Fruit fly (Drosophila melanogaster) whole organism, larva: ENCODE data around the gene rux.

Experiments
- noc ChIP-seq: fragments of 200-800 bp; sonication (Bioruptor generic); optimal IDR thresholded peaks from 3 replicates; lab custom pipeline; 2019; ENCODE audit warnings: missing biosample characterization, mild to moderate bottlenecking, missing genetic modification characterization, moderate library complexity

Gene rux

dm6 chrX:6037180-6037946 lies at the start of gene rux, which contains the start of gene MCTS1:
rux (minus strand) TSS chrX:6037800.
MCTS1 (plus strand) TSS chrX:6037892.
- peak; percentile 4 for TF ChIP-seq noc (tag; lab: Kevin White, UChicago)

dm6 chrX:6081296-6081695 lies 43.7 kb upstream of the rux start, which contains the start of gene CG4660:
CG4660 (minus strand) TSS chrX:6081372.
- TF ChIP-seq noc (tag; lab: Kevin White, UChicago), result no peak

- TF ChIP-seq noc (tag; lab: Kevin White, UChicago), result no peak
Observed at dm6 chrX:6077686-6078085, 40.1 kb upstream of the rux start, which contains the start of gene CG4666. CG4666 (minus strand) TSS chrX:6077786.

dm6 chrX:6077043-6077547 lies 39.5 kb upstream of the rux start:
- TF ChIP-seq noc (tag; lab: Kevin White, UChicago), result peak; percentile 23

- TF ChIP-seq noc (tag; lab: Kevin White, UChicago), result no peak
Observed at dm6 chrX:6075586-6075985, 38.0 kb upstream of the rux start.

- TF ChIP-seq noc (tag; lab: Kevin White, UChicago), result peak; percentile 16
Observed at dm6 chrX:6074845-6075244, 37.2 kb upstream of the rux start, which contains the start of gene Tsp5D. Tsp5D (minus strand) TSS chrX:6074857.

dm6 chrX:6068714-6069113 lies 31.1 kb upstream of the rux start:
- no peak for TF ChIP-seq noc (tag; lab: Kevin White, UChicago)

- no peak for TF ChIP-seq noc (tag; lab: Kevin White, UChicago)
Observed at dm6 chrX:6067281-6068008, 29.8 kb upstream of the rux start, which contains the start of gene CG5928. CG5928 (plus strand) TSS chrX:6067958.

dm6 chrX:6066316-6066715 lies 28.7 kb upstream of the rux start, which contains the start of gene CG43115:
CG43115 (minus strand) TSS chrX:6066416.
- TF ChIP-seq noc (tag; lab: Kevin White, UChicago), result no peak

- TF ChIP-seq noc (tag; lab: Kevin White, UChicago), result no peak
Observed at dm6 chrX:6064508-6064907, 26.9 kb upstream of the rux start.

dm6 chrX:6062160-6062559 lies 24.6 kb upstream of the rux start:
- TF ChIP-seq noc (tag; lab: Kevin White, UChicago), result no peak

- no peak for TF ChIP-seq noc (tag; lab: Kevin White, UChicago)
Observed at dm6 chrX:6059135-6059824, 21.7 kb upstream of the rux start.

dm6 chrX:6054031-6054430 lies 16.4 kb upstream of the rux start:
- no peak for TF ChIP-seq noc (tag; lab: Kevin White, UChicago)

dm6 chrX:6052855-6053254 lies 15.3 kb upstream of the rux start:
- TF ChIP-seq noc (tag; lab: Kevin White, UChicago), result no peak

dm6 chrX:6050935-6051656 lies 13.5 kb upstream of the rux start:
- TF ChIP-seq noc (tag; lab: Kevin White, UChicago), result no peak
